Worm (Caenorhabditis elegans): ENCODE data around the gene glb-1.

- no peak for TF ChIP-seq him-1 (tag; optimal IDR thresholded peaks at IDR 0.05)
- no peak for TF ChIP-seq dao-5 (tag; optimal IDR thresholded peaks at IDR 0.05)
These were observed 23.3 kb downstream of the glb-1 start for ce11 chrIII:8899767-8900166.

Data from whole organism, L4/young adult.